Worm (Caenorhabditis elegans): ENCODE results near the gene clec-167.

- TF ChIP-seq ztf-29 (GFP tag; IDR thresholded peaks at IDR 0.05) (no peak), ztf-23 (GFP tag; IDR thresholded peaks at IDR 0.05) (no peak), T22C8.4 (GFP tag; IDR thresholded peaks at IDR 0.05) (no peak), flt-1 (GFP tag; IDR thresholded peaks at IDR 0.05) (no peak), ref-1 (GFP tag; conservative IDR thresholded peaks at IDR 0.05) (no peak), tab-1 (GFP tag; IDR thresholded peaks at IDR 0.05) (no peak), klf-2 (GFP tag; conservative IDR thresholded peaks at IDR 0.05) (no peak)
Measured at ce11 chrIV:1243295-1243694, 12.2 kb downstream of the clec-167 start, which contains the start of gene F38A1.15.
